Worm (Caenorhabditis elegans): ENCODE data around the gene usp-39.
"Not testable (repeated sequence)": the region's sequence is repeated elsewhere in the genome, so short reads cannot be mapped to it uniquely, and the experiment has no call there.

usp-39 gene

ce11 chrII:2610202-2610912 is 45.3 kb downstream of the usp-39 start, which contains the start of gene sri-38:
Gene sri-38 (plus strand): TSS chrII:2610862.
- TF ChIP-seq elt-2 (tag; optimal IDR thresholded peaks at IDR 0.05), result peak; percentile 86
- TF ChIP-seq ceh-2 (tag; optimal IDR thresholded peaks at IDR 0.05), result no peak

ce11 chrII:2611009-2611408 is 45.9 kb downstream of the usp-39 start:
- no peak for TF ChIP-seq ttx-3 (tag; optimal IDR thresholded peaks at IDR 0.05)
- peak; percentile 56 for TF ChIP-seq dve-1 (tag; optimal IDR thresholded peaks at IDR 0.05)

DNA sequence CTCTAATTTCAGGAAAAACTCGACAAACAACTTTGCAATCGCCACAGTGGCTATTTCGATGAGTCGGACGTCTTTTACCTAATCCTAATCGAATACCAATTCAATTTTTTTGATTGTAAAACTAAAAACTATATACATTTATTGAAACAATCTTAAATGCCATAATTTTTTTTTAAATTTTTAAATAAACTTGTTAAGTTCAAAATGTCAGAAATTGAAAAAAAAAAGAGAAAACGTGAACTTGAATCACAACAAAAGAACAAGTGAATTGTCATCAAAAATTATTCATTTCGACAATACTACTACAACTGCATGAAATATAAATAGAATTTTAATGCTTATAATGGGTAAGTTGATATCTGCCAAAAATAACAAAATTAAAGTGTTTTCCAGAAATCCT is 47.2 kb downstream of the usp-39 start, which contains the start of gene D2062.13:
Gene D2062.13, plus strand, starts transcription at position 301 of the 400 bp plus-strand sequence.
- TF ChIP-seq lin-11, odd-2, pqm-1 (tag; optimal IDR thresholded peaks at IDR 0.05): not testable (repeated sequence)

ce11 chrII:2616634-2617033 is 51.6 kb downstream of the usp-39 start, which contains the start of gene msrp-5:
Gene msrp-5 (plus strand): TSS chrII:2616934.
- TF ChIP-seq syd-9, pros-1, unc-42 (tag; optimal IDR thresholded peaks at IDR 0.05): not testable (repeated sequence)

DNA sequence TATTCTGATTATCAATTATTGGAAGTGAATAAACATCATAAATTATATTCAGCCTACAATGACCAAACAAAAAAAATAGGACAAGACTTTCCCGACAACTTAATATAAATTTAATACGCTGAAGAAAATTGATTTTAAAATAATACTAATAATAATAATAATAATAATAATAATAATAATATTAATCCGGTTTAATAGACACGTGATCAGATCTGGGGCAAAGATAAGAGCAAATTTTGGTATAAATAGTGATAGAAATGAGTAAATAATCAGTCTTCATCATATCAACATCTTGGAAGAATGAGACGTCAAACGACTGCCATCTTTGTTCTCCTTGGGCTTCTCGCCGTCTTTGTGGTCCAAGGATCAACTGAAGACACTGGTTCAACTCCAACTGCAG is 54.1 kb downstream of the usp-39 start, which contains the start of gene msrp-6:
Gene msrp-6, plus strand, starts transcription at position 301 of the 400 bp plus-strand sequence.
- not testable (repeated sequence) for TF ChIP-seq ref-2 (tag; optimal IDR thresholded peaks at IDR 0.05); Y22D7AL.16 (tag; optimal IDR thresholded peaks at IDR 0.05); hlh-30 (tag; optimal IDR thresholded peaks at IDR 0.05; ENCODE audit: insufficient read depth)

- TF ChIP-seq madf-2 (tag; optimal IDR thresholded peaks at IDR 0.05), result no peak
- no peak for TF ChIP-seq pqm-1 (tag; optimal IDR thresholded peaks at IDR 0.05)
These were observed 57.4 kb downstream of the usp-39 start, which contains the start of gene D2062.5 for ce11 chrII:2622480-2622879. Gene D2062.5 (plus strand): TSS chrII:2622780.

- TF ChIP-seq ceh-2, hlh-15, sox-4 (tag; optimal IDR thresholded peaks at IDR 0.05): not testable (repeated sequence)
These were observed 57.9 kb downstream of the usp-39 start, which contains the start of gene D2062.4 for ce11 chrII:2622936-2623452. Gene D2062.4 (plus strand): TSS chrII:2623402.

- no peak for TF ChIP-seq pax-1 (tag; optimal IDR thresholded peaks at IDR 0.05)
- no peak for TF ChIP-seq ref-2 (tag; optimal IDR thresholded peaks at IDR 0.05)
- TF ChIP-seq pha-2 (tag; optimal IDR thresholded peaks at IDR 0.05), result no peak
- no peak for TF ChIP-seq hlh-6 (tag; optimal IDR thresholded peaks at IDR 0.05)
- no peak for TF ChIP-seq K09A11.1 (tag; optimal IDR thresholded peaks at IDR 0.05; ENCODE audit: insufficient read depth)
- no peak for TF ChIP-seq ets-4 (tag; optimal IDR thresholded peaks at IDR 0.05)
- no peak for TF ChIP-seq gmeb-2 (tag; optimal IDR thresholded peaks at IDR 0.05)
- no peak for TF ChIP-seq sox-2 (GFP tag; IDR thresholded peaks at IDR 0.05)
- TF ChIP-seq mec-3 (tag; optimal IDR thresholded peaks at IDR 0.05; ENCODE audit: borderline replicate concordance), result no peak
- TF ChIP-seq pqm-1 (tag; optimal IDR thresholded peaks at IDR 0.05), result no peak
- TF ChIP-seq C38D4.7 (GFP tag; optimal IDR thresholded peaks at IDR 0.05), result no peak
- no peak for TF ChIP-seq ttx-3 (tag; optimal IDR thresholded peaks at IDR 0.05)
These were observed 59.7 kb downstream of the usp-39 start, which contains the start of gene lgc-28 for ce11 chrII:2624792-2625191. Gene lgc-28 (plus strand): TSS chrII:2625092.

Measured in whole organism, late embryonic.